Worm (Caenorhabditis elegans) whole organism, L3 larva: ENCODE data around the gene Y39D8A.1.

ENCODE experiments used
- R02D3.7 ChIP-seq: fragments of 150-350 bp; optimal IDR thresholded peaks from 2 replicates; lab custom pipeline; 2014; ENCODE audit warnings: missing biosample characterization, missing genetic modification characterization
- ZK546.5 ChIP-seq: sonication (generic microtip); optimal IDR thresholded peaks from 2 replicates; lab custom pipeline; 2017; ENCODE audit warnings: missing biosample characterization, missing genetic modification characterization
- ama-1 ChIP-seq: fragments of 150-350 bp; optimal IDR thresholded peaks from 2 replicates; lab custom pipeline; 2018
- ceh-16 ChIP-seq: sonication (generic microtip); optimal IDR thresholded peaks from 2 replicates; lab custom pipeline; 2017; ENCODE audit warnings: missing biosample characterization, missing genetic modification characterization
- ceh-28 ChIP-seq: fragments of 150-350 bp; optimal IDR thresholded peaks from 2 replicates; lab custom pipeline; 2014; ENCODE audit warnings: missing biosample characterization, missing genetic modification reagents, missing genetic modification characterization
- ceh-9 ChIP-seq: sonication (generic microtip); optimal IDR thresholded peaks from 2 replicates; lab custom pipeline; 2018; ENCODE audit warnings: missing biosample characterization, missing genetic modification characterization
- egl-5 ChIP-seq: fragments of 150-350 bp; optimal IDR thresholded peaks from 2 replicates; lab custom pipeline; 2017; ENCODE audit warnings: missing biosample characterization, missing genetic modification reagents, missing genetic modification characterization, inconsistent platforms
- elt-1 ChIP-seq: fragments of 150-350 bp; optimal IDR thresholded peaks from 2 replicates; lab custom pipeline; 2014; ENCODE audit warnings: missing biosample characterization, missing genetic modification characterization
- elt-2 ChIP-seq: sonication (generic microtip); optimal IDR thresholded peaks from 2 replicates; lab custom pipeline; 2016; ENCODE audit warnings: missing genetic modification reagents, mild to moderate bottlenecking, missing genetic modification characterization, missing compliant biosample characterization
- elt-3 ChIP-seq, 3 experiments: fragments of 150-350 bp in 1 of 3; sonication (generic microtip) in 2 of 3; optimal IDR thresholded peaks; 2 replicates in 2 of 3; 4 replicates in 1 of 3; lab custom pipeline; 2014 to 2017; ENCODE audit warnings: missing biosample characterization in 3 of 3, missing genetic modification characterization in 3 of 3
- fkh-2 ChIP-seq: fragments of 150-350 bp; optimal IDR thresholded peaks from 2 replicates; lab custom pipeline; 2014; ENCODE audit warnings: missing biosample characterization, missing genetic modification reagents, missing genetic modification characterization
- fos-1 ChIP-seq: fragments of 150-350 bp; optimal IDR thresholded peaks from 2 replicates; lab custom pipeline; 2014; ENCODE audit warnings: missing biosample characterization, missing genetic modification characterization
- hmg-11 ChIP-seq: sonication (generic microtip); optimal IDR thresholded peaks from 2 replicates; lab custom pipeline; 2016; ENCODE audit warnings: missing genetic modification characterization, missing compliant biosample characterization
- jun-1 ChIP-seq: fragments of 150-350 bp; optimal IDR thresholded peaks from 2 replicates; lab custom pipeline; 2014; ENCODE audit warnings: missing biosample characterization, missing genetic modification reagents, missing genetic modification characterization
- lin-15B ChIP-seq: fragments of 150-350 bp; optimal IDR thresholded peaks from 2 replicates; lab custom pipeline; 2014; ENCODE audit warnings: missing biosample characterization, missing genetic modification characterization
- lin-39 ChIP-seq: fragments of 150-350 bp; optimal IDR thresholded peaks from 2 replicates; lab custom pipeline; 2018; ENCODE audit warnings: missing biosample characterization, missing genetic modification reagents, missing genetic modification characterization
- lsy-12 ChIP-seq: sonication (generic microtip); optimal IDR thresholded peaks from 2 replicates; lab custom pipeline; 2016; ENCODE audit warnings: mild to moderate bottlenecking, missing genetic modification characterization, missing compliant biosample characterization
- mml-1 ChIP-seq: fragments of 150-350 bp; sonication (generic microtip); optimal IDR thresholded peaks from 3 replicates; lab custom pipeline; 2014; ENCODE audit warnings: missing biosample characterization, missing genetic modification characterization
- nfya-1 ChIP-seq: sonication (generic microtip); optimal IDR thresholded peaks from 2 replicates; lab custom pipeline; 2017; ENCODE audit warnings: missing genetic modification characterization, mild to moderate bottlenecking, missing compliant biosample characterization, antibody characterized with exemption, moderate library complexity; ENCODE audit not compliant: insufficient read depth
- nhr-11 ChIP-seq: fragments of 150-350 bp; optimal IDR thresholded peaks from 2 replicates; lab custom pipeline; 2014; ENCODE audit warnings: missing biosample characterization, missing genetic modification characterization
- nhr-12 ChIP-seq: fragments of 150-350 bp; optimal IDR thresholded peaks from 2 replicates; lab custom pipeline; 2014; ENCODE audit warnings: missing biosample characterization, missing genetic modification characterization
- nhr-237 ChIP-seq: fragments of 150-350 bp; optimal IDR thresholded peaks from 2 replicates; lab custom pipeline; 2014; ENCODE audit warnings: missing biosample characterization, missing genetic modification characterization
- nhr-25 ChIP-seq: sonication (generic microtip); optimal IDR thresholded peaks from 2 replicates; lab custom pipeline; 2017; ENCODE audit warnings: missing biosample characterization, missing genetic modification characterization
- nhr-43 ChIP-seq: sonication (generic microtip); optimal IDR thresholded peaks from 2 replicates; lab custom pipeline; 2016; ENCODE audit warnings: mild to moderate bottlenecking, missing genetic modification characterization, missing compliant biosample characterization; ENCODE audit not compliant: poor library complexity, severe bottlenecking
- nhr-67 ChIP-seq: fragments of 150-350 bp; optimal IDR thresholded peaks from 2 replicates; lab custom pipeline; 2014; ENCODE audit warnings: missing biosample characterization, missing genetic modification characterization
- nhr-77 ChIP-seq: fragments of 150-350 bp; optimal IDR thresholded peaks from 2 replicates; lab custom pipeline; 2014; ENCODE audit warnings: missing biosample characterization, missing genetic modification characterization
- pha-4 ChIP-seq: fragments of 150-350 bp; optimal IDR thresholded peaks from 2 replicates; lab custom pipeline; 2014; ENCODE audit warnings: missing biosample characterization, missing genetic modification reagents, missing genetic modification characterization
- pqm-1 ChIP-seq: fragments of 150-350 bp; optimal IDR thresholded peaks from 2 replicates; lab custom pipeline; 2017; ENCODE audit warnings: missing biosample characterization, missing genetic modification characterization, inconsistent platforms
- skn-1 ChIP-seq: fragments of 150-350 bp; optimal IDR thresholded peaks from 2 replicates; lab custom pipeline; 2014; ENCODE audit warnings: missing biosample characterization, missing genetic modification characterization
- snpc-4 ChIP-seq: fragments of 150-350 bp; optimal IDR thresholded peaks from 2 replicates; lab custom pipeline; 2014; ENCODE audit warnings: missing biosample characterization, missing genetic modification characterization
- tbx-2 ChIP-seq: sonication (generic microtip); optimal IDR thresholded peaks from 2 replicates; lab custom pipeline; 2016; ENCODE audit warnings: mild to moderate bottlenecking, missing genetic modification characterization, missing compliant biosample characterization
- ztf-11 ChIP-seq: fragments of 150-350 bp; optimal IDR thresholded peaks from 2 replicates; lab custom pipeline; 2014; ENCODE audit warnings: missing biosample characterization, missing genetic modification characterization

The Y39D8A.1 gene

DNA sequence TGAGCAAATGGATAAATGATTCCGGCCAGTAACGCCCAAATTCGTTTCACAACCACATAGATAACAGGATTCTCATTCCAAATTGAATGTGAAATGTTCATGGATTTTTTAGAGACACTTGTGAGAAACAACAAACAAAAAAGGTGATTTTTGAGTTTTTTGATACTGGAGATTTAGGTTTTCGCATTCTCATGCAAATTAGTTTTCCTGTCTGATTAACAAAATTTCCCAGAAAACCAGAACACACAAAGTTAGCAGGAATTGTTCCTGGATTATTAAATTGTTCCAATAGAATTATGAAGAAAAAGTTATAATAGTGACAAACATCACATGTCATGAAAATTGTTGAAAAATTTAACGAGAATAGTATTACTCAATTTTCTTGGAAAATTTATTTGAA is 24.7 kb downstream of the Y39D8A.1 start, which contains the start of gene srh-33:
TSS of gene srh-33 (minus strand) at position 101 of the 400 bp plus-strand sequence.
- TF ChIP-seq nhr-43 (no peak), nhr-12 (tag; lab: Kevin White, UChicago) (no peak), lin-15B (tag; lab: Kevin White, UChicago) (no peak), nhr-237 (tag; lab: Kevin White, UChicago) (no peak), fkh-2 (tag; lab: Kevin White, UChicago) (no peak), nhr-25 (tag; lab: Kevin White, UChicago) (no peak), lsy-12 (no peak), hmg-11 (tag; lab: Kevin White, UChicago) (no peak), elt-1 (no peak), nfya-1 (tag; lab: Kevin White, UChicago) (no peak), ztf-11 (tag; lab: Kevin White, UChicago) (no peak), jun-1 (tag; lab: Kevin White, UChicago) (no peak), fos-1 (tag; lab: Kevin White, UChicago) (no peak), pha-4 (tag; lab: Kevin White, UChicago) (no peak), elt-2 (tag; lab: Kevin White, UChicago) (no peak), egl-5 (no peak), ceh-28 (tag; lab: Kevin White, UChicago) (no peak), R02D3.7 (tag; lab: Kevin White, UChicago) (no peak), skn-1 (tag; lab: Kevin White, UChicago) (no peak), ceh-16 (no peak)

DNA sequence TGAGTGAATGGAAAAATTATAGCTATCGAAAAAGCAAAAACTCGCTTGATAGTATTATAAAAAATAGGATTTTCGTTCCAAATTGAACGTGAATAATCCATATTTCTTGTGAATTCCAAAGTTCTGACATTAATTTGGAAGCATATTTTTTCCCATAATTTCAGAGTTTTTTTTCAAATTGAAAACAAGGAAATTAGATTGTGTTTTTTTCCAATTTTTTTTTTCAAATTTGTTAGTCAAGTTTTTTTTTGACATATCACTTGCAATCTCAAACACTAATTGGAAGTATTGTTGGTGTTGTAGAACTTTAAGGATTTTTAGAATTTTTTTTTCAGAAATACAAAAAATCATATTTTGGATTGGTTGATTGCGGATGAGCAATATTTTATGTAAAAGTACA is 28.0 kb downstream of the Y39D8A.1 start, which contains the start of gene srh-34:
TSS of gene srh-34 (minus strand) at position 101 of the 400 bp plus-strand sequence.
- TF ChIP-seq nhr-77 (tag; lab: Kevin White, UChicago) = no peak
- TF ChIP-seq mml-1 (tag; lab: Kevin White, UChicago) = no peak
- no peak for TF ChIP-seq jun-1 (tag; lab: Kevin White, UChicago)
- TF ChIP-seq ama-1 = no peak
- no peak for TF ChIP-seq ceh-9 (tag; lab: Kevin White, UChicago)
- TF ChIP-seq egl-5 = no peak
- TF ChIP-seq nhr-237 (tag; lab: Kevin White, UChicago) = no peak

DNA sequence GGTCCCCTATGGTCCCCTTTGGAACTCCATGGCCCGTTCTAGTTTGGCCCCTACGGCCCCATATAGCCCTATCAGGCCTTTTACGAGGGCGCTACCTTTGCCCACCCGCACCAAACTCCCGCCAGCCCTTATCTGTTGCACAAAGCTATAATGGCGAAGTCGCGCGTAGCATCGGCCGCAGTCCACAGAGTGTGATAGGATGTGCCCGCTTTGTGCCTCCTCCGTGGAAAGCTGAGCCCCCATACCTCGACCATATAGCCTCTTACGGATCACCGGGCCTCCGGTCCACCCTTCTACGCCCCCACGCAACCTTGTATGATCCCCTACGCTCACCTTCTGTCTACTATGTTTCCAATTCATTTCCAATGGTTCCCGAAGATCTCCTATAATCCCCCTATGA is 28.5 kb downstream of the Y39D8A.1 start:
- TF ChIP-seq nhr-67 (tag; lab: Kevin White, UChicago) = no peak
- TF ChIP-seq elt-3 (tag; optimal IDR thresholded peaks at IDR 0.05; lab: Kevin White, UChicago) = no peak
- TF ChIP-seq tbx-2 (tag; lab: Kevin White, UChicago) = no peak
- TF ChIP-seq nhr-77 (tag; lab: Kevin White, UChicago) = no peak
- no peak for TF ChIP-seq fkh-2 (tag; lab: Kevin White, UChicago)
- TF ChIP-seq ztf-11 (tag; lab: Kevin White, UChicago) = no peak
- no peak for TF ChIP-seq elt-2 (tag; lab: Kevin White, UChicago)
- no peak for TF ChIP-seq nfya-1 (tag; lab: Kevin White, UChicago)

DNA sequence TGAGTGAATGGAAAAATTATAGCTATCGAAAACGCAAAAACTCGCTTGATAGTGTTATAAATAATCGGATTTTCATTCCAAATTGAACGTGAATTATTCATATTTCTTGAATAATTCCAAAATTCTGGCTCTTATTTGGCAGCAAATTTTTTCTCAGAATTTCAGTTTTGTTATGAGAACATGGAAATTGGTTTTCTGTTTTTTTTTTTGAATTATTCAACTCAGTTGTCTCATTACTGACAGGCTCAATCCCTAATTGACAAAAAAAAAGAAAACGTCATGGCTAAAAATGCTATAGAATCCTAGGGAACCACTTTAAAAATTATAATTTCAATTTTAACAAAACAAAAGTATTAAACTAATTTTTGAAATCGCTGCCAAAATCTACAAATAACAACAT is 30.6 kb downstream of the Y39D8A.1 start, which contains the start of gene srh-35:
TSS of gene srh-35 (minus strand) at position 101 of the 400 bp plus-strand sequence.
- TF ChIP-seq ceh-28 (tag; lab: Kevin White, UChicago) = no peak
- no peak for TF ChIP-seq nhr-77 (tag; lab: Kevin White, UChicago)
- no peak for TF ChIP-seq R02D3.7 (tag; lab: Kevin White, UChicago)
- TF ChIP-seq snpc-4 (tag; lab: Kevin White, UChicago) = no peak
- no peak for TF ChIP-seq nhr-25 (tag; lab: Kevin White, UChicago)
- TF ChIP-seq jun-1 (tag; lab: Kevin White, UChicago) = no peak
- no peak for TF ChIP-seq nhr-11 (tag; lab: Kevin White, UChicago)
- no peak for TF ChIP-seq ztf-11 (tag; lab: Kevin White, UChicago)
- TF ChIP-seq lin-39 (tag; lab: Kevin White, UChicago) = no peak
- TF ChIP-seq tbx-2 (tag; lab: Kevin White, UChicago) = no peak
- TF ChIP-seq hmg-11 (tag; lab: Kevin White, UChicago) = no peak
- no peak for TF ChIP-seq egl-5
- TF ChIP-seq elt-1 = no peak
- TF ChIP-seq ceh-9 (tag; lab: Kevin White, UChicago) = no peak

DNA sequence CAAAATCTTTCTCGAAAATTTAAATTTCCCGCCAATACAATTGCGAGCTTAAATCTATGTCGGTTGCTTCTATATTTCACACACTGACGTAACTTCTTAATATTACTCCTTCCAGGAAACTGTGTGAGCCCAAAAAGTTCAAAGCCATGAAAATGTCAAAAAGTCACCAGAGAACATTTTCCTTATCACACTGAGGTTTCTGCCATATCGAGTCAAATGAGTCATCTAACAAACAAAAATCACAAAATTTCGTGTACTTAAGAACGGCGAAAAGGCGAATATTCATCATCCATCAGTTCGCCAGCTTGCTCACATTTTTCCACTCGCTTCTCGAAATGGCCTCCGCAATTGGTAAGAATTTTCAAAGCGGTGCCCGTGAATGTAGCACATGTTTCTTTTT is 31.2 kb downstream of the Y39D8A.1 start, which contains the start of gene M02H5.8:
TSS of gene M02H5.8 (plus strand) at position 297 of the 400 bp plus-strand sequence.
- TF ChIP-seq elt-2 (tag; lab: Kevin White, UChicago) = peak; percentile 57
- TF ChIP-seq ZK546.5 (tag; lab: Kevin White, UChicago) = no peak
- TF ChIP-seq pqm-1 (tag; lab: Kevin White, UChicago) = peak; percentile 47
